Worm (Caenorhabditis elegans): ENCODE data around the gene vps-52.

DNA sequence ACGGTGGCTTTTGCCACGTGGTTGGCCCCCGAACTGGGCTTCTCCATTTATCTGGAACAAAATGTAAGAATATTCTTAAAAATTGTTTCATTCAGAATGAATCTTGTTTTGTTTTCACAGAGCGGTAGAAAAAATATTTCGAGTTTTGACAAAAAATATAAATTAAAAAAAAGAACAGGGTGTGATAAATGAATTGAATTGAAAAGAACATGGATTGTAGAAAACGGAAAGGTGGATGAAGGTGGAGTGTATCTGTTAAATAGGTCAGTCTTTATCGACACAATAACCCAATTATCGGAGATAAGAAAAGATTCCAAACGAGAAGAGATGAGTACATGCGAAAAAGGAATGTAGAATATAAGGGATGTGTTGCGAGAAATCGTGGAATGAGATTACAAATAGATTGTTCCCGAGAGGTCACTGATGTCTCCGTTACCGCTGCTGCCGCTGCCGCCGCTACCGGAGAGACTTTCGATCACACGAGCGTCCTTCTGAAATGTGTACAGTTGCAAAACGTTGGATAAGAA lies 27.3 kb upstream of the vps-52 start, which contains the start of gene dpy-7:
- TF ChIP-seq ref-1 (GFP tag; conservative IDR thresholded peaks at IDR 0.05) (no peak), flt-1 (GFP tag; IDR thresholded peaks at IDR 0.05) (no peak), tab-1 (GFP tag; IDR thresholded peaks at IDR 0.05) (no peak)
